Worm (Caenorhabditis elegans) whole organism, L2 larva: Measurements from ENCODE around the gene ceh-22.

Source experiments
- C34F6.9 ChIP-seq: fragments of 150-350 bp; optimal IDR thresholded peaks from 2 replicates; lab custom pipeline; 2014; ENCODE audit warnings: missing biosample characterization, missing genetic modification characterization
- F13H6.1 ChIP-seq: sonication (generic microtip); optimal IDR thresholded peaks from 2 replicates; lab custom pipeline; 2016; ENCODE audit warnings: missing genetic modification characterization, missing compliant biosample characterization
- R02D3.7 ChIP-seq: fragments of 150-350 bp; optimal IDR thresholded peaks from 2 replicates; lab custom pipeline; 2014; ENCODE audit warnings: missing biosample characterization, missing genetic modification characterization
- Y55F3AM.14 ChIP-seq: fragments of 200-800 bp; sonication (Bioruptor generic); optimal IDR thresholded peaks from 2 replicates; lab custom pipeline; 2018; ENCODE audit warnings: mild to moderate bottlenecking, missing genetic modification characterization, missing compliant biosample characterization
- alr-1 ChIP-seq: fragments of 150-350 bp; optimal IDR thresholded peaks from 2 replicates; lab custom pipeline; 2014; ENCODE audit warnings: missing biosample characterization, missing genetic modification characterization
- ama-1 ChIP-seq: fragments of 150-350 bp; optimal IDR thresholded peaks from 2 replicates; lab custom pipeline; 2018; ENCODE audit warnings: inconsistent platforms
- blmp-1 ChIP-seq: sonication (generic microtip); optimal IDR thresholded peaks from 2 replicates; lab custom pipeline; 2017; ENCODE audit warnings: missing genetic modification characterization, mild to moderate bottlenecking, missing compliant biosample characterization, antibody characterized with exemption, moderate library complexity; ENCODE audit not compliant: insufficient read depth
- ceh-16 ChIP-seq: fragments of 150-350 bp; optimal IDR thresholded peaks from 2 replicates; lab custom pipeline; 2014; ENCODE audit warnings: missing biosample characterization, missing genetic modification characterization
- crh-2 ChIP-seq: sonication (generic microtip); optimal IDR thresholded peaks from 2 replicates; lab custom pipeline; 2017; ENCODE audit warnings: missing biosample characterization, missing genetic modification characterization
- dmd-4 ChIP-seq: sonication (generic microtip); optimal IDR thresholded peaks from 2 replicates; lab custom pipeline; 2017; ENCODE audit warnings: missing biosample characterization, missing genetic modification characterization
- elt-3 ChIP-seq: sonication (generic microtip); optimal IDR thresholded peaks from 2 replicates; lab custom pipeline; 2017; ENCODE audit warnings: missing biosample characterization, missing genetic modification characterization
- fos-1 ChIP-seq: fragments of 150-350 bp; optimal IDR thresholded peaks from 2 replicates; lab custom pipeline; 2014; ENCODE audit warnings: missing biosample characterization, missing genetic modification characterization
- gmeb-1 ChIP-seq: fragments of 150-350 bp; optimal IDR thresholded peaks from 2 replicates; lab custom pipeline; 2014; ENCODE audit warnings: missing biosample characterization, missing genetic modification characterization
- lin-13 ChIP-seq: fragments of 150-350 bp; optimal IDR thresholded peaks from 2 replicates; lab custom pipeline; 2014; ENCODE audit warnings: missing biosample characterization, missing genetic modification reagents, missing genetic modification characterization
- lin-39 ChIP-seq: fragments of 150-350 bp; optimal IDR thresholded peaks from 2 replicates; lab custom pipeline; 2014; ENCODE audit warnings: missing biosample characterization, missing genetic modification reagents, missing genetic modification characterization
- lsy-2 ChIP-seq, 2 experiments: fragments of 150-350 bp in 1 of 2; sonication (generic microtip) in 1 of 2; optimal IDR thresholded peaks; 2 replicates each; lab custom pipeline; 2014 to 2017; ENCODE audit warnings: missing biosample characterization in 2 of 2, missing genetic modification characterization in 2 of 2
- mab-5 ChIP-seq: fragments of 150-350 bp; optimal IDR thresholded peaks from 2 replicates; lab custom pipeline; 2014; ENCODE audit warnings: missing biosample characterization, missing genetic modification characterization
- mbf-1 ChIP-seq: sonication (generic microtip); optimal IDR thresholded peaks from 2 replicates; lab custom pipeline; 2017; ENCODE audit warnings: missing biosample characterization, missing genetic modification characterization
- nhr-11 ChIP-seq: fragments of 150-350 bp; optimal IDR thresholded peaks from 2 replicates; lab custom pipeline; 2014; ENCODE audit warnings: missing biosample characterization, missing genetic modification characterization
- nhr-129 ChIP-seq: fragments of 150-350 bp; optimal IDR thresholded peaks from 2 replicates; lab custom pipeline; 2014; ENCODE audit warnings: missing biosample characterization, missing genetic modification characterization
- nhr-21 ChIP-seq: fragments of 150-350 bp; optimal IDR thresholded peaks from 2 replicates; lab custom pipeline; 2014; ENCODE audit warnings: missing biosample characterization, missing genetic modification characterization
- nhr-23 ChIP-seq: fragments of 150-350 bp; optimal IDR thresholded peaks from 2 replicates; lab custom pipeline; 2014; ENCODE audit warnings: missing biosample characterization, missing genetic modification reagents, missing genetic modification characterization
- nhr-237 ChIP-seq: fragments of 150-350 bp; optimal IDR thresholded peaks from 2 replicates; lab custom pipeline; 2014; ENCODE audit warnings: missing biosample characterization, missing genetic modification characterization
- peb-1 ChIP-seq: fragments of 150-350 bp; optimal IDR thresholded peaks from 2 replicates; lab custom pipeline; 2014; ENCODE audit warnings: missing biosample characterization, missing genetic modification characterization
- skn-1 ChIP-seq: sonication (generic microtip); optimal IDR thresholded peaks from 2 replicates; lab custom pipeline; 2017; ENCODE audit warnings: missing biosample characterization, missing genetic modification characterization
- sma-3 ChIP-seq: sonication (generic microtip); optimal IDR thresholded peaks from 2 replicates; lab custom pipeline; 2016; ENCODE audit warnings: missing genetic modification reagents, missing genetic modification characterization, missing compliant biosample characterization
- sma-9 ChIP-seq, 2 experiments: fragments of 150-350 bp in 1 of 2; sonication (generic microtip) in 1 of 2; optimal IDR thresholded peaks; 2 replicates each; lab custom pipeline; 2014 to 2016; ENCODE audit warnings: missing genetic modification characterization in 2 of 2, mild to moderate bottlenecking in 1 of 2, missing biosample characterization in 1 of 2, missing compliant biosample characterization in 1 of 2, missing genetic modification reagents in 1 of 2, moderate library complexity in 1 of 2
- snpc-4 ChIP-seq: fragments of 150-350 bp; optimal IDR thresholded peaks from 2 replicates; lab custom pipeline; 2014; ENCODE audit warnings: missing biosample characterization, missing genetic modification characterization
- unc-55 ChIP-seq: fragments of 150-350 bp; sonication (generic microtip); optimal IDR thresholded peaks from 3 replicates; lab custom pipeline; 2014; ENCODE audit warnings: missing biosample characterization, missing genetic modification reagents, missing genetic modification characterization
- zag-1 ChIP-seq: fragments of 150-350 bp; optimal IDR thresholded peaks from 2 replicates; lab custom pipeline; 2014; ENCODE audit warnings: missing biosample characterization, missing genetic modification characterization
- ztf-1 ChIP-seq: fragments of 200-800 bp; sonication (Bioruptor generic); conservative IDR thresholded peaks from 2 replicates; pipeline ENCODE4 v1.3.6; 2022; ENCODE audit warnings: missing genetic modification characterization, missing compliant biosample characterization

Gene ceh-22

ce11 chrV:10654165-10654564 is 17.6 kb upstream of the ceh-22 start, which contains the start of gene ugt-35:
Gene ugt-35, minus strand, starts transcription at chrV:10654265.
- TF ChIP-seq alr-1 (no peak), nhr-21 (no peak), C34F6.9 (tag; lab: Kevin White, UChicago) (no peak), ceh-16 (tag; lab: Kevin White, UChicago) (no peak), fos-1 (tag; lab: Kevin White, UChicago) (no peak), dmd-4 (tag; lab: Kevin White, UChicago) (no peak), elt-3 (tag; lab: Kevin White, UChicago) (no peak), lin-39 (tag; lab: Kevin White, UChicago) (no peak), Y55F3AM.14 (GFP tag; lab: Kevin White, UChicago) (no peak), zag-1 (no peak), lin-13 (GFP tag; lab: Kevin White, UChicago) (no peak), peb-1 (tag; lab: Kevin White, UChicago) (no peak), nhr-23 (tag; lab: Kevin White, UChicago) (no peak), blmp-1 (no peak), sma-3 (GFP tag; lab: Kevin White, UChicago) (no peak), snpc-4 (tag; lab: Kevin White, UChicago) (no peak), mab-5 (tag; lab: Kevin White, UChicago) (no peak), sma-9 (GFP tag; optimal IDR thresholded peaks at IDR 0.05; lab: Kevin White, UChicago) (no peak), sma-9 (tag; optimal IDR thresholded peaks at IDR 0.05; lab: Kevin White, UChicago) (no peak), mbf-1 (tag; lab: Kevin White, UChicago) (no peak), unc-55 (GFP tag; lab: Kevin White, UChicago) (no peak)

ce11 chrV:10656958-10657357 is 14.8 kb upstream of the ceh-22 start, which contains the start of gene ugt-34:
Gene ugt-34, minus strand, starts transcription at chrV:10656978.
- TF ChIP-seq ama-1 (no peak), crh-2 (tag; lab: Kevin White, UChicago) (peak; percentile 22)
- TF ChIP-seq, all 48 proteins: peak for 1

- peak; percentile 17 for TF ChIP-seq unc-55 (GFP tag; lab: Kevin White, UChicago)
- TF ChIP-seq crh-2 (tag; lab: Kevin White, UChicago) = no peak
Measured at ce11 chrV:10657959-10658358, 13.8 kb upstream of the ceh-22 start, which contains the start of gene tut-2. Gene tut-2, plus strand, starts transcription at chrV:10658235.

- TF ChIP-seq alr-1 (no peak), lin-13 (GFP tag; lab: Kevin White, UChicago) (no peak), nhr-23 (tag; lab: Kevin White, UChicago) (no peak), R02D3.7 (tag; lab: Kevin White, UChicago) (no peak), skn-1 (tag; lab: Kevin White, UChicago) (no peak), dmd-4 (tag; lab: Kevin White, UChicago) (no peak), F13H6.1 (tag; lab: Kevin White, UChicago) (no peak), ztf-1 (GFP tag; lab: Robert Waterston, UW) (no peak), nhr-129 (tag; lab: Kevin White, UChicago) (no peak), Y55F3AM.14 (GFP tag; lab: Kevin White, UChicago) (no peak), nhr-11 (tag; lab: Kevin White, UChicago) (no peak), mab-5 (tag; lab: Kevin White, UChicago) (no peak), nhr-237 (tag; lab: Kevin White, UChicago) (no peak), elt-3 (tag; lab: Kevin White, UChicago) (no peak)
- TF ChIP-seq, all 48 proteins: peak for 0
Measured at ce11 chrV:10659343-10659742, 12.4 kb upstream of the ceh-22 start.

ce11 chrV:10661417-10661945 is 10.2 kb upstream of the ceh-22 start, which contains the start of gene sqv-4:
Gene sqv-4, minus strand, starts transcription at chrV:10661467.
- TF ChIP-seq unc-55 (GFP tag; lab: Kevin White, UChicago) (peak; percentile 43), nhr-129 (tag; lab: Kevin White, UChicago) (peak; percentile 37), fos-1 (tag; lab: Kevin White, UChicago) (no peak), gmeb-1 (tag; lab: Kevin White, UChicago) (peak; percentile 73), C34F6.9 (tag; lab: Kevin White, UChicago) (peak; percentile 31), lin-13 (GFP tag; lab: Kevin White, UChicago) (no peak), lsy-2 (tag; optimal IDR thresholded peaks at IDR 0.05; lab: Kevin White, UChicago) (peak in 1 of 2 experiments; percentile 71)
